Worm (Caenorhabditis elegans): ENCODE data around the gene fbxc-26.

DNA sequence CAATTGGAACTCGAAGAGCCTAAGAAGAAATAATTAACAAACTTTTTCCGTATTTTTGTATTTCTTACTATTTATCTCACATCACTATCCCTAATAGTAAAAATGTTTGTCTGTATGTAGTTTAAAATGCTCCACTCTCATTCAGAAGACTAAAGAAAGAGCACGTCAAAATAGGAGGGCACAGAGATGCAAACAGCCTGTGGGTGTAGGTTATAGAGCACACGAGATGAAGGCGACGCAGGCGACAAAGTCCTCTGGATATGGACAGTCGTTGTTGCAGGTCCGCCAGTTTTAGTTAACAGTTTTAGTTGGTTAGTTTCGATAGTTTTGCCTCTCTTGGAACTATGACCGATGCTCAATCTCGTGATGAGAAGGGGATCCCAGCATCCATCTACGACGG is 37.5 kb upstream of the fbxc-26 start, which contains the start of gene ceh-82:
- no peak for TF ChIP-seq ceh-13 (GFP tag; optimal IDR thresholded peaks at IDR 0.05)
- TF ChIP-seq ama-1 (optimal IDR thresholded peaks at IDR 0.05), result no peak
- no peak for TF ChIP-seq scrt-1 (GFP tag; IDR thresholded peaks at IDR 0.05)
- TF ChIP-seq hmg-4 (GFP tag; optimal IDR thresholded peaks at IDR 0.05), result no peak
- TF ChIP-seq B0310.2 (tag; optimal IDR thresholded peaks at IDR 0.05), result no peak
- no peak for TF ChIP-seq aly-1 (tag; optimal IDR thresholded peaks at IDR 0.05)
- no peak for TF ChIP-seq ets-7 (tag; optimal IDR thresholded peaks at IDR 0.05)
- no peak for TF ChIP-seq sea-1 (GFP tag; conservative IDR thresholded peaks at IDR 0.05)
